Worm (Caenorhabditis elegans) whole organism, midembryonic: ENCODE data around the gene srh-92.

Source experiments
- T22C8.4 ChIP-seq: fragments of 200-800 bp; sonication (Bioruptor generic); IDR thresholded peaks from 2 replicates; pipeline ENCODE4 v1.3.6; 2022; ENCODE audit warnings: missing genetic modification characterization, missing compliant biosample characterization
- cog-1 ChIP-seq: sonication (generic microtip); optimal IDR thresholded peaks from 2 replicates; lab custom pipeline; 2016; ENCODE audit warnings: missing genetic modification characterization, missing compliant biosample characterization
- klf-2 ChIP-seq: fragments of 200-800 bp; sonication (Bioruptor generic); conservative IDR thresholded peaks from 2 replicates; pipeline ENCODE4 v1.3.6; 2022; ENCODE audit warnings: missing genetic modification reagents, missing genetic modification characterization, missing compliant biosample characterization
- med-1 ChIP-seq: sonication (generic microtip); optimal IDR thresholded peaks from 2 replicates; lab custom pipeline; 2017; ENCODE audit warnings: missing genetic modification characterization, mild to moderate bottlenecking, missing compliant biosample characterization, antibody characterized with exemption, missing genetic modification reagents; ENCODE audit not compliant: insufficient read depth
- ref-1 ChIP-seq: fragments of 200-800 bp; sonication (Bioruptor generic); conservative IDR thresholded peaks from 2 replicates; pipeline ENCODE4 v1.3.6; 2022; ENCODE audit warnings: missing genetic modification reagents, missing genetic modification characterization, missing compliant biosample characterization
- tab-1 ChIP-seq: fragments of 200-800 bp; sonication (Bioruptor generic); IDR thresholded peaks from 2 replicates; pipeline ENCODE4 v1.3.6; 2022; ENCODE audit warnings: missing genetic modification characterization, missing compliant biosample characterization
- ztf-29 ChIP-seq: fragments of 200-800 bp; sonication (Bioruptor generic); IDR thresholded peaks from 2 replicates; pipeline ENCODE4 v1.3.6; 2022; ENCODE audit warnings: missing genetic modification reagents, missing genetic modification characterization, missing compliant biosample characterization

DNA sequence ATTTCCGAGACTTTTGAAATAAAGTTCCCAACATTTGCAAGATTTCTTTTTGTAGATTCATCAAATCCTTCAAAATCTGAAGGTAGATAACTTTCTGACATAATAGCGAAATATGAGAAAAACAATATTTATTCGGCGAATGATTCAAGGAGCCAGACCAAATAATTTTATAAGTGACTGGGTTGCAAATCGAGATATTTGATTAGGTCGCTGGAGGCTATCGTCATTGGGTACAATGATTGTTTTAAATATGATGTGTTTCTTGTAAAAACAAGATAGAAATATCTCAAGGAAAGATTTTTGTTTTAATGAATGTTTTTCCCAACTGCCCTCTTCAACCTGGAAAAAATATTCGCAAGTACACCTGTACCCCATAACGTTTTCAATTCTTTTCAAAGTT lies 31.9 kb downstream of the srh-92 start, which contains the start of gene srw-69:
- no peak for TF ChIP-seq cog-1 (tag; lab: Kevin White, UChicago)
- TF ChIP-seq med-1 (GFP tag; lab: Kevin White, UChicago) = no peak
- no peak for TF ChIP-seq klf-2 (GFP tag; lab: Robert Waterston, UW)
- TF ChIP-seq T22C8.4 (GFP tag; lab: Robert Waterston, UW) = no peak
- TF ChIP-seq ztf-29 (GFP tag; lab: Robert Waterston, UW) = no peak
- no peak for TF ChIP-seq tab-1 (GFP tag; lab: Robert Waterston, UW)
- no peak for TF ChIP-seq ref-1 (GFP tag; lab: Robert Waterston, UW)
